Fruit fly (Drosophila melanogaster) whole organism, embryonic: ENCODE measurements around the gene Mlc-c.

ENCODE experiments used
- BEAF-32 ChIP-seq: fragments of 200-800 bp; sonication (Bioruptor generic); optimal IDR thresholded peaks from 3 replicates; lab custom pipeline; 2017; ENCODE audit warnings: missing biosample characterization, missing genetic modification characterization, mild to moderate bottlenecking, moderate library complexity, missing genetic modification reagents
- CG10321 ChIP-seq: fragments of 200-800 bp; sonication (Bioruptor generic); IDR thresholded peaks from 2 replicates; pipeline ENCODE4 v1.3.6; 2022; ENCODE audit warnings: missing biosample characterization, missing genetic modification characterization
- CG10431 ChIP-seq: fragments of 200-800 bp; sonication (Bioruptor generic); optimal IDR thresholded peaks from 3 replicates; lab custom pipeline; 2018; ENCODE audit warnings: missing biosample characterization, mild to moderate bottlenecking, missing genetic modification characterization
- CG10959 ChIP-seq: fragments of 200-800 bp; sonication (Bioruptor generic); IDR thresholded peaks from 2 replicates; pipeline ENCODE4 v1.3.6; 2022; ENCODE audit warnings: missing biosample characterization, missing genetic modification characterization
- CG17385 ChIP-seq: fragments of 200-800 bp; sonication (Bioruptor generic); optimal IDR thresholded peaks from 3 replicates; lab custom pipeline; 2018; ENCODE audit warnings: missing biosample characterization, mild to moderate bottlenecking, missing genetic modification characterization
- CG17912 ChIP-seq: fragments of 200-800 bp; sonication (Bioruptor generic); optimal IDR thresholded peaks from 2 replicates; lab custom pipeline; 2018; ENCODE audit warnings: missing biosample characterization, mild to moderate bottlenecking, missing genetic modification characterization
- CG2712 ChIP-seq: fragments of 200-800 bp; optimal IDR thresholded peaks from 3 replicates; lab custom pipeline; 2019; ENCODE audit warnings: missing biosample characterization, mild to moderate bottlenecking, missing genetic modification characterization, moderate library complexity
- CG2889 ChIP-seq: fragments of 200-800 bp; sonication (Bioruptor generic); IDR thresholded peaks from 3 replicates; pipeline ENCODE4 v1.3.6; 2022; ENCODE audit warnings: missing biosample characterization, missing genetic modification characterization
- CG3065 ChIP-seq: fragments of 200-800 bp; sonication (Bioruptor generic); optimal IDR thresholded peaks from 2 replicates; lab custom pipeline; 2016; ENCODE audit warnings: missing biosample characterization, missing genetic modification characterization
- CG32767 ChIP-seq: fragments of 200-800 bp; sonication (Bioruptor generic); IDR thresholded peaks from 2 replicates; pipeline ENCODE4 v1.3.6; 2022; ENCODE audit warnings: missing biosample characterization, missing genetic modification characterization
- CG7271 ChIP-seq: fragments of 200-800 bp; sonication (Bioruptor generic); optimal IDR thresholded peaks from 2 replicates; lab custom pipeline; 2018; ENCODE audit warnings: missing biosample characterization, mild to moderate bottlenecking, missing genetic modification characterization, moderate library complexity
- CG7745 ChIP-seq: fragments of 200-800 bp; sonication (Bioruptor generic); optimal IDR thresholded peaks from 2 replicates; lab custom pipeline; 2018; ENCODE audit warnings: missing biosample characterization, mild to moderate bottlenecking, missing genetic modification characterization, moderate library complexity
- CG7963 ChIP-seq: fragments of 200-800 bp; sonication (Bioruptor generic); IDR thresholded peaks from 3 replicates; pipeline ENCODE4 v1.3.6; 2022; ENCODE audit warnings: missing biosample characterization, missing genetic modification characterization; ENCODE audit not compliant: partially characterized antibody
- CG8290 ChIP-seq, 3 experiments: fragments of 200-800 bp; sonication (Bioruptor generic); optimal IDR thresholded peaks; 2 replicates each; lab custom pipeline; 2016 to 2019; ENCODE audit warnings: missing biosample characterization in 3 of 3, missing genetic modification characterization in 3 of 3, mild to moderate bottlenecking in 2 of 3, moderate library complexity in 1 of 3
- CG9609 ChIP-seq: fragments of 200-800 bp; sonication (Bioruptor generic); optimal IDR thresholded peaks from 3 replicates; lab custom pipeline; 2016; ENCODE audit warnings: missing biosample characterization, missing genetic modification characterization
- CrebB ChIP-seq: fragments of 200-800 bp; sonication (Bioruptor generic); optimal IDR thresholded peaks from 3 replicates; lab custom pipeline; 2018; ENCODE audit warnings: missing biosample characterization, mild to moderate bottlenecking, missing genetic modification characterization
- Dbx ChIP-seq: fragments of 200-800 bp; sonication (Bioruptor generic); IDR thresholded peaks from 3 replicates; pipeline ENCODE4 v1.3.6; 2022; ENCODE audit warnings: missing biosample characterization, missing genetic modification characterization
- Drgx ChIP-seq: fragments of 200-800 bp; sonication (Bioruptor generic); IDR thresholded peaks from 2 replicates; pipeline ENCODE4 v1.3.6; 2022; ENCODE audit warnings: missing biosample characterization, missing genetic modification characterization
- E2f2 ChIP-seq: fragments of 200-800 bp; sonication (Bioruptor generic); IDR thresholded peaks from 2 replicates; pipeline ENCODE4 v1.3.6; 2022; ENCODE audit warnings: missing biosample characterization, missing genetic modification characterization
- H2.0 ChIP-seq: fragments of 200-800 bp; sonication (Bioruptor generic); IDR thresholded peaks from 2 replicates; pipeline ENCODE4 v1.3.6; 2022; ENCODE audit warnings: missing biosample characterization, missing genetic modification characterization
- Hsf ChIP-seq: fragments of 200-800 bp; sonication (Bioruptor generic); optimal IDR thresholded peaks from 3 replicates; lab custom pipeline; 2016; ENCODE audit warnings: missing biosample characterization, missing genetic modification characterization
- MBD-R2 ChIP-seq: fragments of 200-800 bp; sonication (Bioruptor generic); IDR thresholded peaks from 2 replicates; pipeline ENCODE4 v1.3.6; 2022; ENCODE audit warnings: missing biosample characterization, missing genetic modification characterization
- MESR4 ChIP-seq: fragments of 200-800 bp; sonication (Bioruptor generic); optimal IDR thresholded peaks from 2 replicates; lab custom pipeline; 2018; ENCODE audit warnings: missing biosample characterization, mild to moderate bottlenecking, missing genetic modification characterization, moderate library complexity
- Med ChIP-seq: fragments of 200-800 bp; sonication (Bioruptor generic); peaks from one replicate; lab custom pipeline; 2016; ENCODE audit warnings: missing biosample characterization, missing genetic modification characterization, mild to moderate bottlenecking, inconsistent platforms, moderate library complexity
- Mes4 ChIP-seq: fragments of 200-800 bp; sonication (Bioruptor generic); optimal IDR thresholded peaks from 2 replicates; lab custom pipeline; 2016; ENCODE audit warnings: missing biosample characterization, missing genetic modification characterization
- Optix ChIP-seq: fragments of 200-800 bp; sonication (Bioruptor generic); IDR thresholded peaks from 3 replicates; pipeline ENCODE4 v1.3.6; 2022; ENCODE audit warnings: missing biosample characterization, missing genetic modification characterization
- Side ChIP-seq: fragments of 200-800 bp; sonication (Bioruptor generic); optimal IDR thresholded peaks from 2 replicates; lab custom pipeline; 2016; ENCODE audit warnings: missing biosample characterization, missing genetic modification characterization
- Trl ChIP-seq, 3 experiments: fragments of >200 bp in 2 of 3; fragments of 200-800 bp in 1 of 3; sonication (Bioruptor generic) in 1 of 3; optimal IDR thresholded peaks; 2 replicates in 1 of 3; 3 replicates in 2 of 3; lab custom pipeline; 2016 to 2017; ENCODE audit warnings: missing biosample characterization in 1 of 3, missing genetic modification characterization in 1 of 3
- abd-A ChIP-seq: fragments of 200-800 bp; sonication (Bioruptor generic); optimal IDR thresholded peaks from 3 replicates; lab custom pipeline; 2019; ENCODE audit warnings: missing biosample characterization, mild to moderate bottlenecking, missing genetic modification characterization, moderate library complexity
- amos ChIP-seq: fragments of 200-800 bp; sonication (Bioruptor generic); IDR thresholded peaks from 2 replicates; pipeline ENCODE4 v1.3.6; 2022; ENCODE audit warnings: missing biosample characterization, missing genetic modification characterization; ENCODE audit not compliant: partially characterized antibody
- corto ChIP-seq: fragments of 200-800 bp; sonication (Bioruptor generic); optimal IDR thresholded peaks from 2 replicates; lab custom pipeline; 2016; ENCODE audit warnings: missing biosample characterization, mild to moderate bottlenecking, missing genetic modification characterization, moderate library complexity
- croc ChIP-seq: fragments of 200-800 bp; sonication (Bioruptor generic); conservative IDR thresholded peaks from 3 replicates; pipeline ENCODE4 v1.3.6; 2022; ENCODE audit warnings: missing biosample characterization, missing genetic modification characterization
- crol ChIP-seq: fragments of 200-800 bp; sonication (Bioruptor generic); IDR thresholded peaks from 2 replicates; pipeline ENCODE4 v1.3.6; 2022; ENCODE audit warnings: missing biosample characterization, missing genetic modification characterization
- crp ChIP-seq, 2 experiments: fragments of 200-800 bp; sonication (Bioruptor generic); optimal IDR thresholded peaks; 2 replicates in 1 of 2; 3 replicates in 1 of 2; lab custom pipeline; 2017; ENCODE audit warnings: missing biosample characterization in 2 of 2, missing genetic modification characterization in 2 of 2, mild to moderate bottlenecking in 1 of 2, moderate library complexity in 1 of 2
- dmrt11E ChIP-seq: fragments of 200-800 bp; sonication (Bioruptor generic); optimal IDR thresholded peaks from 3 replicates; lab custom pipeline; 2018; ENCODE audit warnings: missing biosample characterization, mild to moderate bottlenecking, missing genetic modification characterization, moderate library complexity
- gem ChIP-seq: fragments of 200-800 bp; sonication (Bioruptor generic); optimal IDR thresholded peaks from 2 replicates; lab custom pipeline; 2019; ENCODE audit warnings: missing biosample characterization, mild to moderate bottlenecking, missing genetic modification characterization, moderate library complexity
- jing ChIP-seq: fragments of 200-800 bp; sonication (Bioruptor generic); optimal IDR thresholded peaks from 2 replicates; lab custom pipeline; 2018; ENCODE audit warnings: missing biosample characterization, mild to moderate bottlenecking, missing genetic modification characterization
- maf-S ChIP-seq: fragments of 200-800 bp; sonication (Bioruptor generic); optimal IDR thresholded peaks from 2 replicates; lab custom pipeline; 2016; ENCODE audit warnings: missing biosample characterization, missing genetic modification characterization
- nerfin-1 ChIP-seq: fragments of 200-800 bp; sonication (Bioruptor generic); optimal IDR thresholded peaks from 3 replicates; lab custom pipeline; 2019; ENCODE audit warnings: missing biosample characterization, mild to moderate bottlenecking, missing genetic modification characterization, moderate library complexity
- pnt ChIP-seq: fragments of 200-800 bp; sonication (Bioruptor generic); optimal IDR thresholded peaks from 3 replicates; lab custom pipeline; 2016; ENCODE audit warnings: missing biosample characterization, missing genetic modification characterization
- pzg ChIP-seq: fragments of 200-800 bp; sonication (Bioruptor generic); optimal IDR thresholded peaks from 3 replicates; lab custom pipeline; 2018; ENCODE audit warnings: missing biosample characterization, mild to moderate bottlenecking, missing genetic modification characterization, moderate library complexity
- row ChIP-seq: fragments of 200-800 bp; sonication (Bioruptor generic); IDR thresholded peaks from 3 replicates; pipeline ENCODE4 v1.3.6; 2022; ENCODE audit warnings: missing biosample characterization, missing genetic modification characterization
- sens ChIP-seq: fragments of 200-800 bp; sonication (Bioruptor generic); peaks from one replicate; lab custom pipeline; 2016; ENCODE audit warnings: missing biosample characterization, missing genetic modification characterization
- slou ChIP-seq: fragments of 200-800 bp; sonication (Bioruptor generic); optimal IDR thresholded peaks from 3 replicates; lab custom pipeline; 2016; ENCODE audit warnings: missing biosample characterization, missing genetic modification characterization
- tna ChIP-seq: fragments of 200-800 bp; sonication (Bioruptor generic); IDR thresholded peaks from 2 replicates; pipeline ENCODE4 v1.3.6; 2022; ENCODE audit warnings: missing biosample characterization, missing genetic modification characterization; ENCODE audit not compliant: partially characterized antibody
- trem ChIP-seq: fragments of 200-800 bp; optimal IDR thresholded peaks from 3 replicates; lab custom pipeline; 2019; ENCODE audit warnings: missing biosample characterization, mild to moderate bottlenecking, missing genetic modification characterization, moderate library complexity
- ttk ChIP-seq: fragments of 200-800 bp; sonication (Bioruptor generic); IDR thresholded peaks from 2 replicates; pipeline ENCODE4 v2.1.2; 2022; ENCODE audit warnings: missing biosample characterization, missing genetic modification characterization
- vfl ChIP-seq: fragments of 200-800 bp; sonication (Bioruptor generic); optimal IDR thresholded peaks from 2 replicates; lab custom pipeline; 2016; ENCODE audit warnings: missing biosample characterization, missing genetic modification characterization

The Mlc-c gene

DNA sequence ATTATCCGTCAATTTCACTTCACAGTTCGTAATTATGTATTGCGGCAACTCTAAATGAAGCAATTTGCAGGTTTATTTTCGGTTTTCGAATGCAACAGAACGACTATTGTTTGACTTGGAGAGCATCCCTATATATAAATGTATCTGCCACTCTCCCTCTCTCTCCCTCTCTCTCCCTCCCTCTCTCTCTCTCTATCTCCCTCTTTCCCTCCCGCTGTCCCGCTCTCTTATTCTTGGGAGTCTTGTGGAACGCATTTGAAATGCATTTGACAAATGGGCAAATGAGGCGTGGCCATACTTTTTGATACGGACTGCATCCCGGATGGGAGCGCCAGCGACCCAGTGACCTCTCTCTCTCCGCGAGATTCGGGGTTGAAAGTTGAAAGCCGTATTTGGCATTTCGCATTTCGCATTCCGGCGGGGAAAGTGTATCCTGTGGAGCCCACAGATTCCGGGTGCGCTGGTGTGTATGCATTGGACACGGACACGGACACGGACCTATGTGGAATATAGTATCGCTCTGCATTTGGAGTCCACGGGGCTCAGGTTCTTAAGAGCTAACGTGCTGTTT, 14.3 kb upstream of the Mlc-c start (continued):
- TF ChIP-seq Trl (optimal IDR thresholded peaks at IDR 0.05; lab: Kevin White, UChicago) (peak; percentile 69 to 70), Trl (GFP tag; optimal IDR thresholded peaks at IDR 0.05; lab: Kevin White, UChicago) (no peak), CG2889 (no peak), CG9609 (no peak), Dbx (GFP tag; lab: Robert Waterston, UW) (no peak), gem (tag; lab: Kevin White, UChicago) (no peak), nerfin-1 (tag; lab: Kevin White, UChicago) (peak; percentile 52), trem (tag; lab: Kevin White, UChicago) (no peak), Side (GFP tag; lab: Kevin White, UChicago) (no peak), jing (no peak), Med (GFP tag; lab: Kevin White, UChicago) (peak; percentile 56), CG17385 (GFP tag; lab: Kevin White, UChicago) (no peak), Optix (no peak), abd-A (peak; percentile 36), Mes4 (GFP tag; lab: Kevin White, UChicago) (no peak), CG7963 (no peak), MESR4 (GFP tag; lab: Kevin White, UChicago) (no peak), CG10959 (GFP tag; lab: Robert Waterston, UW) (no peak), crp (GFP tag; optimal IDR thresholded peaks at IDR 0.05; lab: Kevin White, UChicago) (no peak), vfl (GFP tag; lab: Kevin White, UChicago) (no peak), CG10321 (GFP tag; lab: Robert Waterston, UW) (no peak), CG17912 (GFP tag; lab: Kevin White, UChicago) (no peak), CG10431 (no peak), crol (GFP tag; lab: Robert Waterston, UW) (peak; percentile 78), amos (GFP tag; lab: Robert Waterston, UW) (no peak), H2.0 (GFP tag; lab: Robert Waterston, UW) (no peak), CG3065 (GFP tag; lab: Kevin White, UChicago) (peak; percentile 8), CG2712 (tag; lab: Kevin White, UChicago) (no peak), tna (GFP tag; lab: Robert Waterston, UW) (no peak)

DNA sequence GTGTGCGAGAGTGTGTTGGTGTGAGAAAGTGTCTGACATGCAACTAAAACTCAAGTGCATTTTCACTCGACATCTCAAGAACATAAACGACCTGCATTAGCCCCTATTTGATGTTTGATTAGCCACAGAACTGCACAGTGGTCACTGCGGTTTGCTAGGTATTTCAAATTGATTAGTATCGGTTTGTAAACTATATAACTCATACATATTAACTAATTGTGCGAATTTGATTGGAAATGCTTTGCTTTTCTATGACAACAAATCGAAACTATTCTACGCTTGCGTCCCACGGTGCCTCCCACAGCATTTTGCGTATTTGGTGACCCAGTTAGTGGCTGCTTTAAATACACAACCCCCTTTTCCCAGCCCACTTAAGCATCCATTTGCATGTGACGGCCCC, 12.4 kb upstream of the Mlc-c start:
- peak; percentile 55 for TF ChIP-seq sens (GFP tag; lab: Kevin White, UChicago)
- TF ChIP-seq Hsf (GFP tag; lab: Kevin White, UChicago) = no peak
- TF ChIP-seq Drgx (GFP tag; lab: Robert Waterston, UW) = peak; percentile 51
- 0 out of 2 replicates have a peak, but pooled peaks have one; percentile 19 for TF ChIP-seq ttk (GFP tag; lab: Robert Waterston, UW)
- no peak for TF ChIP-seq pnt (GFP tag; lab: Kevin White, UChicago)
- TF ChIP-seq, all 482 proteins: peak for 3

DNA sequence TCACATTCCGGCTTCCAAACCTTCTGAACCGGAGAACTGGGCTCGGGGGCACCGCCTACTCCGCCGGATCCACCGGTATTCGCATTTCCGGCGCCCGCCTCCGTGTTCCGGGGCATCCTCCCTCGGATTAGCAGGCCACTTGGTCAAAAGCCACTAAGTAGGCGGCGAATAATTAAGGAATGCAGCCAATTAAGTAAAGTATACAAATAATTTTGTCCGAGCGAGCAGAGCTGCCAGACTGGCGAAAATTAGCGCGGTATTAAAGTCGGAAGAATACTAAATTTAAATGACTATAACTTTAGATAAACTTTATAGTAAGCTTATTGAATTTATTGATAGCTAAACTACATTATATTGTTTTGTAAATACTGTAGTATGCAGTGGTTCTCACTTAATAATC, 3.8 kb downstream of the Mlc-c start, which contains the start of gene RhoGAP5A:
TSS of gene RhoGAP5A (minus strand) at position 245 of the 400 bp plus-strand sequence.
- TF ChIP-seq CG7745 (tag; lab: Kevin White, UChicago) = peak; percentile 57
- TF ChIP-seq CrebB = no peak
- TF ChIP-seq slou (GFP tag; lab: Kevin White, UChicago) = no peak
- TF ChIP-seq dmrt11E = no peak
- TF ChIP-seq maf-S (GFP tag; lab: Kevin White, UChicago) = no peak
- no peak for TF ChIP-seq CG8290 (GFP tag; optimal IDR thresholded peaks at IDR 0.05; lab: Kevin White, UChicago)
- no peak for TF ChIP-seq CG8290 (tag; optimal IDR thresholded peaks at IDR 0.05; lab: Kevin White, UChicago)
- peak; percentile 10 for TF ChIP-seq pzg (GFP tag; lab: Kevin White, UChicago)
- peak; percentile 50 for TF ChIP-seq MESR4 (GFP tag; lab: Kevin White, UChicago)
- peak; percentile 70 for TF ChIP-seq MBD-R2 (GFP tag; lab: Robert Waterston, UW)
- TF ChIP-seq CG7271 (tag; lab: Kevin White, UChicago) = no peak
- TF ChIP-seq CG2712 (tag; lab: Kevin White, UChicago) = no peak
- no peak for TF ChIP-seq croc (GFP tag; lab: Robert Waterston, UW)
- no peak for TF ChIP-seq CG32767 (GFP tag; lab: Robert Waterston, UW)
- peak; percentile 12; the same call in 1 of the 3 replicates for TF ChIP-seq row (GFP tag; lab: Robert Waterston, UW)
- no peak for TF ChIP-seq corto (GFP tag; lab: Kevin White, UChicago)
- peak; percentile 0 for TF ChIP-seq BEAF-32 (GFP tag; lab: Kevin White, UChicago)
- TF ChIP-seq Med (GFP tag; lab: Kevin White, UChicago) = peak; percentile 36
- TF ChIP-seq E2f2 (GFP tag; lab: Robert Waterston, UW) = peak; percentile 70
